Fruit fly (Drosophila melanogaster): ENCODE results near the gene CG4161.
A peak's percentile ranks its signal among the peaks of the same experiment; 100 is the strongest.

Gene CG4161

dm6 chr2L:15441852-15442549 lies 8.9 kb downstream of the CG4161 start (continued):
- TF ChIP-seq CG17568 (GFP tag; optimal IDR thresholded peaks at IDR 0.05) (no peak), CG3065 (GFP tag; optimal IDR thresholded peaks at IDR 0.05) (no peak), bbx (GFP tag; IDR thresholded peaks at IDR 0.05; ENCODE audit: partially characterized antibody) (no peak), CG17186 (GFP tag; optimal IDR thresholded peaks at IDR 0.05) (no peak), trem (tag; optimal IDR thresholded peaks at IDR 0.05) (peak; percentile 64), CG7745 (tag; optimal IDR thresholded peaks at IDR 0.05) (no peak), CG10274 (GFP tag; optimal IDR thresholded peaks at IDR 0.05) (no peak), CG5180 (GFP tag; optimal IDR thresholded peaks at IDR 0.05) (peak; percentile 11), Sox102F (GFP tag; optimal IDR thresholded peaks at IDR 0.05) (peak; percentile 40), Rfx (GFP tag; IDR thresholded peaks at IDR 0.05) (no peak), sob (GFP tag; IDR thresholded peaks at IDR 0.05) (no peak), vfl (GFP tag; optimal IDR thresholded peaks at IDR 0.05) (no peak), Hsf (GFP tag; optimal IDR thresholded peaks at IDR 0.05) (no peak), CG34422 (GFP tag; IDR thresholded peaks at IDR 0.05) (no peak), stc (GFP tag; IDR thresholded peaks at IDR 0.05) (no peak), CG4617 (GFP tag; optimal IDR thresholded peaks at IDR 0.05; ENCODE audit: borderline replicate concordance) (no peak), CG8944 (GFP tag; optimal IDR thresholded peaks at IDR 0.05) (no peak), CG3163 (GFP tag; optimal IDR thresholded peaks at IDR 0.05) (no peak), CG31388 (GFP tag; optimal IDR thresholded peaks at IDR 0.05) (no peak), Bteb2 (GFP tag; optimal IDR thresholded peaks at IDR 0.05) (no peak), CG32532 (GFP tag; IDR thresholded peaks at IDR 0.05) (no peak), Kr (GFP tag; optimal IDR thresholded peaks at IDR 0.05) (peak; percentile 6), stwl (tag; optimal IDR thresholded peaks at IDR 0.05) (no peak), wek (GFP tag; optimal IDR thresholded peaks at IDR 0.05) (no peak), CG30431 (GFP tag; optimal IDR thresholded peaks at IDR 0.05) (no peak), CG4854 (GFP tag; optimal IDR thresholded peaks at IDR 0.05) (no peak), jing (GFP tag; optimal IDR thresholded peaks at IDR 0.05) (no peak), cato (GFP tag; optimal IDR thresholded peaks at IDR 0.05; ENCODE audit: borderline replicate concordance) (no peak), cg (GFP tag; optimal IDR thresholded peaks at IDR 0.05) (no peak), CG7963 (GFP tag; IDR thresholded peaks at IDR 0.05; ENCODE audit: partially characterized antibody) (no peak), CG9817 (tag; optimal IDR thresholded peaks at IDR 0.05) (no peak), CG9932 (GFP tag; IDR thresholded peaks at IDR 0.05) (no peak), Dref (GFP tag; IDR thresholded peaks at IDR 0.05) (no peak), oc (tag; optimal IDR thresholded peaks at IDR 0.05) (peak; percentile 13), HLHmδ (GFP tag; optimal IDR thresholded peaks at IDR 0.05) (no peak), Abd-B (GFP tag; optimal IDR thresholded peaks at IDR 0.05) (peak; percentile 28), CG7786 (GFP tag; optimal IDR thresholded peaks at IDR 0.05) (no peak), sd (tag; optimal IDR thresholded peaks at IDR 0.05) (no peak), CG11560 (tag; IDR thresholded peaks at IDR 0.05) (no peak), CG5953 (GFP tag; IDR thresholded peaks at IDR 0.05) (no peak), Xrp1 (GFP tag; IDR thresholded peaks at IDR 0.05) (peak; percentile 62; the same call in 1 of the 2 replicates), esg (GFP tag; conservative IDR thresholded peaks at IDR 0.05) (no peak), CG6791 (GFP tag; IDR thresholded peaks at IDR 0.05; ENCODE audit: partially characterized antibody) (no peak), CG11085 (GFP tag; IDR thresholded peaks at IDR 0.05) (no peak), ab (GFP tag; optimal IDR thresholded peaks at IDR 0.05) (no peak), sens (GFP tag) (peak; percentile 11), CG7357 (GFP tag; IDR thresholded peaks at IDR 0.05) (no peak), otp (GFP tag; IDR thresholded peaks at IDR 0.05) (no peak), twi (tag; optimal IDR thresholded peaks at IDR 0.05) (peak; percentile 40), CG2712 (tag; optimal IDR thresholded peaks at IDR 0.05) (peak; percentile 89)
